Fruit fly (Drosophila melanogaster): ENCODE results near the gene in.

dm6 chr3L:20385969-20386370 lies 19.0 kb downstream of the in start:
- TF ChIP-seq h (optimal IDR thresholded peaks at IDR 0.05) (no peak), Myc (optimal IDR thresholded peaks at IDR 0.05) (no peak), Sin3A (optimal IDR thresholded peaks at IDR 0.05) (no peak)

Measured in Kc167 (cell line).